Worm (Caenorhabditis elegans) whole organism, young adult: ENCODE results near the gene unc-43.

Source experiments
- B0019.2 ChIP-seq: fragments of 200-800 bp; sonication (Bioruptor generic); conservative IDR thresholded peaks from 2 replicates; pipeline ENCODE4 v1.3.6; 2022; ENCODE audit warnings: missing genetic modification reagents, missing genetic modification characterization, missing compliant biosample characterization
- B0035.1 ChIP-seq: sonication (generic microtip); optimal IDR thresholded peaks from 2 replicates; lab custom pipeline; 2016; ENCODE audit warnings: missing genetic modification characterization, mild to moderate bottlenecking, missing compliant biosample characterization, missing genotype, missing genetic modification reagents
- B0261.1 ChIP-seq: sonication (generic microtip); optimal IDR thresholded peaks from 2 replicates; lab custom pipeline; 2016; ENCODE audit warnings: mild to moderate bottlenecking, missing genetic modification characterization, moderate library complexity, missing compliant biosample characterization
- C06A6.2 ChIP-seq: fragments of 200-800 bp; sonication (Bioruptor generic); conservative IDR thresholded peaks from 2 replicates; pipeline ENCODE4 v1.3.6; 2022; ENCODE audit warnings: missing genetic modification characterization, missing compliant biosample characterization
- C17E4.6 ChIP-seq: fragments of 200-800 bp; sonication (Bioruptor generic); IDR thresholded peaks from 2 replicates; pipeline ENCODE4 v1.3.6; 2022; ENCODE audit warnings: missing genetic modification reagents, missing genetic modification characterization, missing compliant biosample characterization
- F10E7.11 ChIP-seq: sonication (generic microtip); optimal IDR thresholded peaks from 2 replicates; lab custom pipeline; 2017; ENCODE audit warnings: mild to moderate bottlenecking, missing genetic modification characterization, moderate library complexity, missing compliant biosample characterization
- F23B12.7 ChIP-seq: sonication (generic microtip); optimal IDR thresholded peaks from 2 replicates; lab custom pipeline; 2017; ENCODE audit warnings: missing genetic modification characterization, mild to moderate bottlenecking, missing compliant biosample characterization, antibody characterized with exemption, moderate library complexity; ENCODE audit not compliant: insufficient read depth
- F39B2.1 ChIP-seq: fragments of 200-800 bp; sonication (Bioruptor generic); IDR thresholded peaks from 2 replicates; pipeline ENCODE4 v1.3.6; 2022; ENCODE audit warnings: missing genetic modification reagents, missing genetic modification characterization, missing compliant biosample characterization
- F52B5.7 ChIP-seq: sonication (generic microtip); optimal IDR thresholded peaks from 2 replicates; lab custom pipeline; 2016; ENCODE audit warnings: mild to moderate bottlenecking, missing genetic modification characterization, missing compliant biosample characterization
- K11D2.4 ChIP-seq: fragments of 200-800 bp; sonication (Bioruptor generic); IDR thresholded peaks from 2 replicates; pipeline ENCODE4 v1.3.6; 2022; ENCODE audit warnings: missing genetic modification reagents, missing genetic modification characterization, missing compliant biosample characterization
- T07F8.4 ChIP-seq: sonication (generic microtip); optimal IDR thresholded peaks from 2 replicates; lab custom pipeline; 2016; ENCODE audit warnings: mild to moderate bottlenecking, missing genetic modification characterization, moderate library complexity, missing compliant biosample characterization
- ama-1 ChIP-seq, 3 experiments: fragments of 150-350 bp in 1 of 3; sonication (generic microtip) in 2 of 3; optimal IDR thresholded peaks; 2 replicates each; lab custom pipeline; 2014 to 2018; ENCODE audit warnings: missing biosample characterization in 2 of 3, missing genetic modification characterization in 2 of 3, missing genetic modification reagents in 2 of 3
- aptf-2 ChIP-seq: fragments of 200-800 bp; sonication (Bioruptor generic); conservative IDR thresholded peaks from 2 replicates; pipeline ENCODE4 v1.3.6; 2022; ENCODE audit warnings: missing genetic modification reagents, missing genetic modification characterization, missing compliant biosample characterization
- atf-7 ChIP-seq: sonication (generic microtip); optimal IDR thresholded peaks from 2 replicates; lab custom pipeline; 2017; ENCODE audit warnings: mild to moderate bottlenecking, missing genetic modification characterization, missing compliant biosample characterization
- athp-1 ChIP-seq: sonication (generic microtip); optimal IDR thresholded peaks from 2 replicates; lab custom pipeline; 2017; ENCODE audit warnings: mild to moderate bottlenecking, missing genetic modification characterization, missing compliant biosample characterization
- attf-3 ChIP-seq: fragments of 200-800 bp; sonication (Bioruptor generic); conservative IDR thresholded peaks from 2 replicates; pipeline ENCODE4 v1.3.6; 2022; ENCODE audit warnings: missing genetic modification reagents, missing genetic modification characterization, missing compliant biosample characterization
- attf-5 ChIP-seq: fragments of 200-800 bp; sonication (Bioruptor generic); optimal IDR thresholded peaks from 2 replicates; lab custom pipeline; 2018; ENCODE audit warnings: mild to moderate bottlenecking, missing genetic modification characterization, missing compliant biosample characterization
- ceh-40 ChIP-seq: fragments of 200-800 bp; sonication (Bioruptor generic); IDR thresholded peaks from 2 replicates; pipeline ENCODE4 v1.3.6; 2022; ENCODE audit warnings: missing genetic modification characterization, missing compliant biosample characterization
- ceh-58 ChIP-seq: fragments of 200-800 bp; sonication (Bioruptor generic); IDR thresholded peaks from 2 replicates; pipeline ENCODE4 v1.3.6; 2022; ENCODE audit warnings: missing genetic modification characterization, missing compliant biosample characterization
- ceh-79 ChIP-seq: sonication (generic microtip); optimal IDR thresholded peaks from 2 replicates; lab custom pipeline; 2017; ENCODE audit warnings: mild to moderate bottlenecking, missing genetic modification characterization, missing compliant biosample characterization
- die-1 ChIP-seq: sonication (generic microtip); optimal IDR thresholded peaks from 2 replicates; lab custom pipeline; 2016; ENCODE audit warnings: missing genotype, mild to moderate bottlenecking, missing genetic modification characterization, missing compliant biosample characterization
- dox-1 ChIP-seq: fragments of 200-800 bp; sonication (Bioruptor generic); IDR thresholded peaks from 2 replicates; pipeline ENCODE4 v1.3.6; 2022; ENCODE audit warnings: missing genetic modification reagents, missing genetic modification characterization, missing compliant biosample characterization
- dpl-1 ChIP-seq: fragments of 150-350 bp; optimal IDR thresholded peaks from 2 replicates; lab custom pipeline; 2014; ENCODE audit warnings: missing biosample characterization, missing genetic modification reagents, missing genetic modification characterization
- efl-1 ChIP-seq: fragments of 150-350 bp; optimal IDR thresholded peaks from 2 replicates; lab custom pipeline; 2014; ENCODE audit warnings: missing biosample characterization, missing genetic modification reagents, missing genetic modification characterization
- egl-18 ChIP-seq: fragments of 200-800 bp; sonication (Bioruptor generic); IDR thresholded peaks from 2 replicates; pipeline ENCODE4 v1.3.6; 2022; ENCODE audit warnings: missing genetic modification reagents, missing genetic modification characterization, missing compliant biosample characterization
- ekl-4 ChIP-seq: fragments of 200-800 bp; sonication (Bioruptor generic); IDR thresholded peaks from 2 replicates; pipeline ENCODE4 v1.3.6; 2022; ENCODE audit warnings: missing genetic modification reagents, missing genetic modification characterization, missing compliant biosample characterization
- fkh-3 ChIP-seq: sonication (generic microtip); optimal IDR thresholded peaks from 2 replicates; lab custom pipeline; 2016; ENCODE audit warnings: mild to moderate bottlenecking, missing genetic modification characterization, missing compliant biosample characterization
- gei-17 ChIP-seq: fragments of 200-800 bp; sonication (Bioruptor generic); optimal IDR thresholded peaks from 2 replicates; lab custom pipeline; 2018; ENCODE audit warnings: mild to moderate bottlenecking, missing genetic modification characterization, missing compliant biosample characterization
- hlh-26 ChIP-seq: fragments of 200-800 bp; sonication (Bioruptor generic); conservative IDR thresholded peaks from 2 replicates; pipeline ENCODE4 v1.3.6; 2022; ENCODE audit warnings: missing genetic modification reagents, missing genetic modification characterization, missing compliant biosample characterization
- hmg-1.2 ChIP-seq: fragments of 200-800 bp; sonication (Bioruptor generic); IDR thresholded peaks from 2 replicates; pipeline ENCODE4 v1.3.6; 2022; ENCODE audit warnings: missing genetic modification reagents, missing genetic modification characterization, missing compliant biosample characterization
- hmg-20 ChIP-seq: fragments of 200-800 bp; sonication (Bioruptor generic); IDR thresholded peaks from 2 replicates; pipeline ENCODE4 v1.3.6; 2022; ENCODE audit warnings: missing genetic modification reagents, missing genetic modification characterization, missing compliant biosample characterization
- hsf-1 ChIP-seq: fragments of 200-800 bp; sonication (Bioruptor generic); IDR thresholded peaks from 2 replicates; pipeline ENCODE4 v1.3.6; 2022; ENCODE audit warnings: missing genetic modification reagents, missing genetic modification characterization, missing compliant biosample characterization
- let-526 ChIP-seq: fragments of 200-800 bp; sonication (Bioruptor generic); IDR thresholded peaks from 2 replicates; pipeline ENCODE4 v1.3.6; 2022; ENCODE audit warnings: missing genetic modification reagents, missing genetic modification characterization, missing compliant biosample characterization
- let-607 ChIP-seq, 2 experiments: fragments of 200-800 bp in 1 of 2; sonication (Bioruptor generic) in 1 of 2; sonication (generic microtip) in 1 of 2; optimal IDR thresholded peaks; 2 replicates each; lab custom pipeline; 2016 to 2018; ENCODE audit warnings: mild to moderate bottlenecking in 2 of 2, missing compliant biosample characterization in 2 of 2, missing genetic modification characterization in 2 of 2, moderate library complexity in 2 of 2, missing genotype in 1 of 2
- lin-26 ChIP-seq: fragments of 200-800 bp; sonication (Bioruptor generic); IDR thresholded peaks from 2 replicates; pipeline ENCODE4 v1.3.6; 2022; ENCODE audit warnings: missing genetic modification reagents, missing genetic modification characterization, missing compliant biosample characterization
- madf-3 ChIP-seq: fragments of 200-800 bp; sonication (Bioruptor generic); IDR thresholded peaks from 2 replicates; pipeline ENCODE4 v1.3.6; 2022; ENCODE audit warnings: missing genetic modification reagents, missing genetic modification characterization, missing compliant biosample characterization
- madf-6 ChIP-seq: fragments of 200-800 bp; sonication (Bioruptor generic); IDR thresholded peaks from 2 replicates; pipeline ENCODE4 v1.3.6; 2022; ENCODE audit warnings: missing genetic modification reagents, missing genetic modification characterization, missing compliant biosample characterization
- mcd-1 ChIP-seq: fragments of 200-800 bp; sonication (Bioruptor generic); IDR thresholded peaks from 2 replicates; pipeline ENCODE4 v1.3.6; 2022; ENCODE audit warnings: missing genetic modification reagents, missing genetic modification characterization, missing compliant biosample characterization
- nfya-1 ChIP-seq: sonication (generic microtip); optimal IDR thresholded peaks from 2 replicates; lab custom pipeline; 2017; ENCODE audit warnings: antibody characterized with exemption, missing compliant biosample characterization, missing genetic modification characterization, borderline replicate concordance; ENCODE audit not compliant: insufficient read depth
- nhr-120 ChIP-seq: fragments of 200-800 bp; sonication (Bioruptor generic); IDR thresholded peaks from 2 replicates; pipeline ENCODE4 v1.3.6; 2022; ENCODE audit warnings: missing genetic modification characterization, missing compliant biosample characterization
- nhr-90 ChIP-seq: sonication (generic microtip); optimal IDR thresholded peaks from 2 replicates; lab custom pipeline; 2016; ENCODE audit warnings: missing genotype, mild to moderate bottlenecking, missing genetic modification characterization, missing compliant biosample characterization
- rec-8 ChIP-seq, 2 experiments: sonication (generic microtip); optimal IDR thresholded peaks; 2 replicates each; lab custom pipeline; 2016; ENCODE audit warnings: mild to moderate bottlenecking in 2 of 2, missing genetic modification characterization in 2 of 2, missing genetic modification reagents in 2 of 2, missing genotype in 2 of 2, missing biosample characterization in 1 of 2, missing compliant biosample characterization in 1 of 2, moderate library complexity in 1 of 2
- repo-1 ChIP-seq: sonication (generic microtip); optimal IDR thresholded peaks from 2 replicates; lab custom pipeline; 2017; ENCODE audit warnings: mild to moderate bottlenecking, missing genetic modification characterization, missing compliant biosample characterization
- snpc-4 ChIP-seq, 5 experiments: fragments of 150-350 bp in 1 of 5; sonication (generic microtip) in 4 of 5; optimal IDR thresholded peaks; 2 replicates each; lab custom pipeline; 2014 to 2018; ENCODE audit warnings: missing genetic modification characterization in 5 of 5, missing biosample characterization in 3 of 5, antibody characterized with exemption in 2 of 5, mild to moderate bottlenecking in 2 of 5, missing compliant biosample characterization in 2 of 5, missing genotype in 2 of 5, moderate library complexity in 2 of 5, missing genetic modification reagents in 1 of 5
- sptf-2 ChIP-seq: fragments of 200-800 bp; sonication (Bioruptor generic); optimal IDR thresholded peaks from 2 replicates; lab custom pipeline; 2018; ENCODE audit warnings: mild to moderate bottlenecking, missing genetic modification characterization, missing compliant biosample characterization
- tbx-9 ChIP-seq: sonication (generic microtip); optimal IDR thresholded peaks from 2 replicates; lab custom pipeline; 2016; ENCODE audit warnings: borderline replicate concordance, missing genetic modification characterization, inconsistent platforms, missing compliant biosample characterization
- ztf-28 ChIP-seq: fragments of 200-800 bp; sonication (Bioruptor generic); IDR thresholded peaks from 2 replicates; pipeline ENCODE4 v1.3.6; 2022; ENCODE audit warnings: missing genetic modification reagents, missing genetic modification characterization, missing compliant biosample characterization
- ztf-3 ChIP-seq: fragments of 200-800 bp; sonication (Bioruptor generic); optimal IDR thresholded peaks from 2 replicates; lab custom pipeline; 2018; ENCODE audit warnings: mild to moderate bottlenecking, missing genetic modification characterization, missing compliant biosample characterization

The unc-43 gene

ce11 chrIV:10380626-10381025 lies 30.6 kb upstream of the unc-43 start (continued):
- TF ChIP-seq dox-1 (GFP tag; lab: Robert Waterston, UW) (peak; percentile 45), dpl-1 (GFP tag; lab: Kevin White, UChicago) (no peak), C06A6.2 (GFP tag; lab: Robert Waterston, UW) (no peak), ztf-28 (GFP tag; lab: Robert Waterston, UW) (no peak), let-526 (GFP tag; lab: Robert Waterston, UW) (no peak), hmg-1.2 (peak; percentile 72), F23B12.7 (peak; percentile 0), ztf-3 (GFP tag; lab: Kevin White, UChicago) (no peak), nhr-90 (tag; lab: Kevin White, UChicago) (no peak), K11D2.4 (GFP tag; lab: Robert Waterston, UW) (no peak), B0261.1 (tag; lab: Kevin White, UChicago) (no peak), T07F8.4 (tag; lab: Kevin White, UChicago) (no peak), atf-7 (tag; lab: Kevin White, UChicago) (no peak), hlh-26 (GFP tag; lab: Robert Waterston, UW) (no peak), efl-1 (GFP tag; lab: Kevin White, UChicago) (peak; percentile 70), ceh-79 (no peak), sptf-2 (GFP tag; lab: Kevin White, UChicago) (no peak), athp-1 (tag; lab: Kevin White, UChicago) (no peak), F52B5.7 (no peak), let-607 (tag; optimal IDR thresholded peaks at IDR 0.05; lab: Kevin White, UChicago) (no peak), C17E4.6 (no peak), tbx-9 (tag; lab: Kevin White, UChicago) (no peak), gei-17 (no peak), mcd-1 (GFP tag; lab: Robert Waterston, UW) (no peak), ama-1 (optimal IDR thresholded peaks at IDR 0.05; lab: Kevin White, UChicago) (no peak), ama-1 (GFP tag; optimal IDR thresholded peaks at IDR 0.05; lab: Kevin White, UChicago) (no peak), ceh-40 (no peak), nhr-120 (GFP tag; lab: Robert Waterston, UW) (no peak), die-1 (no peak), hmg-20 (no peak), rec-8 (tag; optimal IDR thresholded peaks at IDR 0.05; lab: Kevin White, UChicago) (no peak), F10E7.11 (no peak), ekl-4 (GFP tag; lab: Robert Waterston, UW) (no peak), B0019.2 (no peak), lin-26 (GFP tag; lab: Robert Waterston, UW) (no peak), nfya-1 (tag; lab: Kevin White, UChicago) (no peak), attf-5 (GFP tag; lab: Kevin White, UChicago) (peak; percentile 70), repo-1 (no peak), aptf-2 (GFP tag; lab: Robert Waterston, UW) (no peak), madf-6 (GFP tag; lab: Robert Waterston, UW) (peak; percentile 80), attf-3 (GFP tag; lab: Robert Waterston, UW) (no peak), fkh-3 (tag; lab: Kevin White, UChicago) (no peak), egl-18 (GFP tag; lab: Robert Waterston, UW) (no peak), F39B2.1 (no peak), hsf-1 (GFP tag; lab: Robert Waterston, UW) (peak; percentile 66), B0035.1 (tag; lab: Kevin White, UChicago) (no peak), madf-3 (GFP tag; lab: Robert Waterston, UW) (no peak), snpc-4 (GFP tag; optimal IDR thresholded peaks at IDR 0.05; lab: Kevin White, UChicago) (no peak), snpc-4 (tag; optimal IDR thresholded peaks at IDR 0.05; lab: Kevin White, UChicago) (peak in 1 of 4 experiments; percentile 20), ceh-58 (GFP tag; lab: Robert Waterston, UW) (no peak)
